Worm (Caenorhabditis elegans): ENCODE results near the gene pfas-1.

The pfas-1 gene

DNA sequence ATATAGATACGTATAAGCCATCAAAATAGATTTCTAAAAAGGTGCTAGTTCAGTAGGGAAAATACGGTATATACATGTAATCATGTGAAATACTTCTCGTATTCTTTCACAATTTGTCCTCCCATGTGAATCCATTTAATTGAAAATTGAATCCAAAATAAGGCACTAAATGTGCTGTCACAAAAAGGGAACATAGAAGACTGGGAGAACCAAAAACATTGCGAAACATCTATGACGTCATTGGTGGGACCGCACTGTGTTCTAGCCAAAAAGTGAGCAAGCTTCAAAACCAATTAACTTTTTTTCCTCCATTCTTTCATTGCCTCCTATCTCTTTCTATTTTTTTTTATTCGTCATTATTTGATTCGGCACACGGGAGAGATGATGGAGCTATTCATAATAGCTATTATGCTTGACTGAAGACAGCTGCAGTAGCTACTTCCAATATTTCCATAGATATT, 15.3 kb upstream of the pfas-1 start, which contains the start of gene cdka-1:
Gene cdka-1 (plus strand): TSS at position 411 of the 461 bp plus-strand sequence.
- TF ChIP-seq lin-26 (GFP tag; IDR thresholded peaks at IDR 0.05) (no peak), tbp1 (GFP tag; optimal IDR thresholded peaks at IDR 0.05) (no peak), efl-1 (GFP tag; optimal IDR thresholded peaks at IDR 0.05) (no peak), lag-1 (GFP tag; IDR thresholded peaks at IDR 0.05) (no peak), K12H6.12 (tag; optimal IDR thresholded peaks at IDR 0.05) (peak; percentile 60), cebp-1 (GFP tag; IDR thresholded peaks at IDR 0.05) (no peak), cebp-1 (tag; optimal IDR thresholded peaks at IDR 0.05) (peak; percentile 86), F39B2.1 (GFP tag; IDR thresholded peaks at IDR 0.05) (no peak), lin-35 (GFP tag; optimal IDR thresholded peaks at IDR 0.05) (peak in 1 of 3 experiments; percentile 45), atf-7 (tag; optimal IDR thresholded peaks at IDR 0.05) (peak; percentile 47), D2030.7 (GFP tag; IDR thresholded peaks at IDR 0.05) (no peak), ztf-22 (GFP tag; optimal IDR thresholded peaks at IDR 0.05) (no peak), dox-1 (GFP tag; IDR thresholded peaks at IDR 0.05) (no peak), rpc-1 (optimal IDR thresholded peaks at IDR 0.05) (no peak), rpc-1 (tag; optimal IDR thresholded peaks at IDR 0.05) (no peak), unc-62 (GFP tag; optimal IDR thresholded peaks at IDR 0.05) (no peak), mcd-1 (GFP tag; IDR thresholded peaks at IDR 0.05) (no peak), zfh-2 (GFP tag; conservative IDR thresholded peaks at IDR 0.05) (no peak), ceh-91 (GFP tag; IDR thresholded peaks at IDR 0.05) (no peak), madf-3 (GFP tag; IDR thresholded peaks at IDR 0.05) (no peak), T26A5.8 (tag; optimal IDR thresholded peaks at IDR 0.05) (no peak), nfya-2 (GFP tag; IDR thresholded peaks at IDR 0.05) (no peak), attf-5 (GFP tag; optimal IDR thresholded peaks at IDR 0.05) (no peak), ccch-3 (GFP tag; optimal IDR thresholded peaks at IDR 0.05) (no peak), die-1 (tag; optimal IDR thresholded peaks at IDR 0.05) (no peak), fkh-3 (tag; optimal IDR thresholded peaks at IDR 0.05) (no peak), hmg-1.2 (GFP tag; IDR thresholded peaks at IDR 0.05) (no peak)

DNA sequence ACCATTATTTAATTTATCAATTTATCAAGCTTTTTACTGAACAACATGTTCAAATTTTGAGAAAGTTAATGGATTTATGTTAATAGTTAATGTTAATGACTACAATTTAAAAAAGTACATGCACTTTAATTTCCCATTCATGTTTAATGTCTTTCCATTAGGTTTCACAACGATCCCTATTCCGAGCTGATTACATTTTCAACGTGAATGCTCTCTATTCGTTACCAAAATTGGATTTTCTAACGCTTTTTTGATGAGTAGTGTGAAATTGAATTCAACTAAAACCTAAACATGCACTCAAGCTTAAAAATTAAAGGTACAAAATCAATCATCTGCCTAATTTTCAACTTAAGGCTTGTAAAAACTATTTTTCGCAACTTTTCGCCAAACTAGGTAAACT, 14.3 kb upstream of the pfas-1 start:
- TF ChIP-seq hlh-12 (tag; optimal IDR thresholded peaks at IDR 0.05) (no peak), Y79H2A.3 (GFP tag; conservative IDR thresholded peaks at IDR 0.05) (no peak), madf-3 (GFP tag; IDR thresholded peaks at IDR 0.05) (no peak), attf-3 (GFP tag; conservative IDR thresholded peaks at IDR 0.05) (no peak), lin-54 (GFP tag; optimal IDR thresholded peaks at IDR 0.05) (no peak), lir-1 (GFP tag; conservative IDR thresholded peaks at IDR 0.05) (no peak), madf-10 (tag; optimal IDR thresholded peaks at IDR 0.05) (no peak), F10E7.11 (tag; optimal IDR thresholded peaks at IDR 0.05) (no peak), unc-62 (GFP tag; optimal IDR thresholded peaks at IDR 0.05) (no peak), ama-1 (optimal IDR thresholded peaks at IDR 0.05) (no peak), ama-1 (GFP tag; optimal IDR thresholded peaks at IDR 0.05) (no peak), bed-1 (GFP tag; IDR thresholded peaks at IDR 0.05) (no peak), lin-35 (GFP tag; optimal IDR thresholded peaks at IDR 0.05) (no peak)

DNA sequence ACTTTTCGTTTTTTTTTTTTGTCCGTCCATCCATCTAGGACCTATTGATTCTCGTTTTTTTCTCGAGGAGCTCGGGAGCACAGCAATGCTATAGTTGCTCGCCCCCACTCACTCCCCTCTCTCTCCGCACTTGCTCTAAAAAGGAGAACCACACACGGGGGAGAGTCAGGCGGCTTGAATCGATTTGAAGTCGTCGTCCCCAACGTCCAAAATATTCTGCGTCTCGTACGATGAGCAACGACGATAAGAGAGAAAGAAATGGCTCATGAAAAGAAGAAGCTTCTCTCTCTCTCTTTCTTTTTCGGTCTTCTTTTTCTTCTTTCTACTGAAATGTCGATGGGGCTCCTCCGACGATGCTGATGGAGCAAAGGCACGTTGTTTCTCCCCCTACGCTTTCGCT, 13.3 kb upstream of the pfas-1 start:
- TF ChIP-seq F33H1.4 (GFP tag; IDR thresholded peaks at IDR 0.05) = no peak
- no peak for TF ChIP-seq ceh-100 (GFP tag; IDR thresholded peaks at IDR 0.05)
- peak; percentile 41 for TF ChIP-seq ceh-27 (GFP tag; optimal IDR thresholded peaks at IDR 0.05)
- peak; percentile 16; the same call in 1 of the 2 replicates for TF ChIP-seq mcd-1 (GFP tag; IDR thresholded peaks at IDR 0.05)
- no peak for TF ChIP-seq cebp-1 (GFP tag; IDR thresholded peaks at IDR 0.05)
- TF ChIP-seq cebp-1 (tag; optimal IDR thresholded peaks at IDR 0.05) = peak; percentile 39
- TF ChIP-seq ekl-4 (GFP tag; IDR thresholded peaks at IDR 0.05) = 0 out of 2 replicates have a peak, but pooled peaks have one; percentile 25
- peak; percentile 57 for TF ChIP-seq K12H6.12 (tag; optimal IDR thresholded peaks at IDR 0.05)
- peak in 1 of 3 experiments; percentile 51 for TF ChIP-seq lin-35 (GFP tag; optimal IDR thresholded peaks at IDR 0.05)
- TF ChIP-seq lin-40 (tag; optimal IDR thresholded peaks at IDR 0.05) = peak; percentile 13
